Worm (Caenorhabditis elegans) whole organism, dauer: ENCODE measurements around the gene tsp-20.

Source experiments
- unc-62 ChIP-seq: sonication (generic microtip); optimal IDR thresholded peaks from 2 replicates; lab custom pipeline; 2017; ENCODE audit warnings: missing biosample characterization, missing genetic modification reagents, missing genetic modification characterization

The tsp-20 gene

ce11 chrX:12007905-12008466, 25.9 kb downstream of the tsp-20 start:
- no peak for TF ChIP-seq unc-62

- no peak for TF ChIP-seq unc-62
Measured at ce11 chrX:12006470-12006869, 27.4 kb downstream of the tsp-20 start.

- TF ChIP-seq unc-62: no peak
Measured at ce11 chrX:12005499-12005959, 28.3 kb downstream of the tsp-20 start, which contains the start of gene sma-5. sma-5 (minus strand) TSS chrX:12005549.

- TF ChIP-seq unc-62: no peak
Measured at ce11 chrX:12004925-12005324, 28.9 kb downstream of the tsp-20 start.

ce11 chrX:12003969-12004368, 29.9 kb downstream of the tsp-20 start:
- TF ChIP-seq unc-62: no peak

- TF ChIP-seq unc-62: no peak
Measured at ce11 chrX:12001600-12001999, 32.2 kb downstream of the tsp-20 start.

ce11 chrX:11999573-11999972, 34.3 kb downstream of the tsp-20 start:
- TF ChIP-seq unc-62: no peak

ce11 chrX:11996606-11997005, 37.2 kb downstream of the tsp-20 start:
- TF ChIP-seq unc-62: no peak

ce11 chrX:11994484-11994883, 39.4 kb downstream of the tsp-20 start, which contains the start of gene C49F5.7:
C49F5.7 (plus strand) TSS chrX:11994784.
- no peak for TF ChIP-seq unc-62

ce11 chrX:11993327-11993726, 40.5 kb downstream of the tsp-20 start:
- TF ChIP-seq unc-62: no peak

- TF ChIP-seq unc-62: no peak
Measured at ce11 chrX:11992778-11993177, 41.1 kb downstream of the tsp-20 start.

- no peak for TF ChIP-seq unc-62
Measured at ce11 chrX:11992246-11992645, 41.6 kb downstream of the tsp-20 start.

- no peak for TF ChIP-seq unc-62
Measured at ce11 chrX:11987900-11988364, 45.9 kb downstream of the tsp-20 start, which contains the start of gene C49F5.6. C49F5.6 (plus strand) TSS chrX:11988314.

- no peak for TF ChIP-seq unc-62
Measured at ce11 chrX:11985887-11986286, 48.0 kb downstream of the tsp-20 start, which contains the start of gene C49F5.5. C49F5.5 (plus strand) TSS chrX:11986187.

- no peak for TF ChIP-seq unc-62
Measured at ce11 chrX:11983576-11984061, 50.2 kb downstream of the tsp-20 start, which contains the start of gene C49F5.3. C49F5.3 (minus strand) TSS chrX:11983626.

ce11 chrX:11982065-11982464, 51.8 kb downstream of the tsp-20 start, which contains the start of gene nhr-167:
nhr-167 (minus strand) TSS chrX:11982085.
- TF ChIP-seq unc-62: no peak
